Worm (Caenorhabditis elegans) whole organism, L4/young adult: ENCODE measurements around the gene pot-3.

ENCODE experiments used
- W03F9.2 ChIP-seq: fragments of 150-350 bp; optimal IDR thresholded peaks from 2 replicates; lab custom pipeline; 2014; ENCODE audit warnings: missing biosample characterization, missing genetic modification characterization
- him-1 ChIP-seq: sonication (generic microtip); optimal IDR thresholded peaks from 2 replicates; lab custom pipeline; 2016; ENCODE audit warnings: missing genotype, missing genetic modification reagents, missing genetic modification characterization, missing compliant biosample characterization

- no peak for TF ChIP-seq him-1 (tag; lab: Kevin White, UChicago)
- TF ChIP-seq W03F9.2 (tag; lab: Kevin White, UChicago): no peak
Measured at ce11 chrIII:13766704-13767323, 13.2 kb upstream of the pot-3 start.
